Worm (Caenorhabditis elegans): ENCODE results near the gene srh-33.

DNA sequence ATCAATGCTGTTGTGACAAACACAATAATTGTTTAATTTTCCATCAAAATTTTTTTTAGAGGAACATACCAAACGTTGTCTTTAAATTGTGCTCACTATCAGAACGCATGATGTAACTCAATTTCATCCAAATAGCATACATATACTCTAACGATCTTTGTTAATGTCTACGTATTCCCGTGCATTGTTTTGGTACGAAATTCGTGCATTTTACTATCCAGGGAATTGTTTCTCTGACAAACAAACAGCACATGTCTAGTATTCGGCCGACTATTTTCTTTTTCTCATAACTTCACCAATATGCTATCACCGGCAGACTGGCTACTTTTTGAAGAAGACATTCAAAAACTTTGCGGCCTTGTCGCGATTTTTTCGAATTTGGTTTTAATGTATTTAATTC lies 48.3 kb upstream of the srh-33 start, which contains the start of gene str-196:
- no peak for TF ChIP-seq him-1 (tag; optimal IDR thresholded peaks at IDR 0.05)
- TF ChIP-seq dao-5 (tag; optimal IDR thresholded peaks at IDR 0.05) = no peak

All from whole organism, L4/young adult.